Worm (Caenorhabditis elegans): Measurements from ENCODE around the gene ttr-19.

ce11 chrV:10224619-10225018 lies 2.6 kb downstream of the ttr-19 start:
- TF ChIP-seq dpl-1 (GFP tag; optimal IDR thresholded peaks at IDR 0.05) (no peak), egl-27 (tag; optimal IDR thresholded peaks at IDR 0.05) (no peak), lsy-2 (tag; optimal IDR thresholded peaks at IDR 0.05) (no peak), nhr-48 (tag; optimal IDR thresholded peaks at IDR 0.05) (no peak), nhr-237 (tag; optimal IDR thresholded peaks at IDR 0.05) (no peak), attf-4 (tag; optimal IDR thresholded peaks at IDR 0.05) (no peak), ama-1 (optimal IDR thresholded peaks at IDR 0.05) (no peak), ces-1 (GFP tag; optimal IDR thresholded peaks at IDR 0.05) (no peak)

Measured in whole organism, L4 larva.